Worm (Caenorhabditis elegans) whole organism, early embryonic: ENCODE results near the gene feh-1.

Experiments
- ama-1 ChIP-seq: fragments of 150-350 bp; optimal IDR thresholded peaks from 2 replicates; lab custom pipeline; 2014
- ceh-36 ChIP-seq: sonication (generic microtip); optimal IDR thresholded peaks from 2 replicates; lab custom pipeline; 2016; ENCODE audit warnings: missing genetic modification characterization, inconsistent platforms, missing compliant biosample characterization
- flt-1 ChIP-seq: fragments of 200-800 bp; sonication (Bioruptor generic); IDR thresholded peaks from 2 replicates; pipeline ENCODE4 v1.3.6; 2022; ENCODE audit warnings: missing genetic modification characterization, missing compliant biosample characterization
- hmbx-1 ChIP-seq: sonication (generic microtip); optimal IDR thresholded peaks from 2 replicates; lab custom pipeline; 2016; ENCODE audit warnings: mild to moderate bottlenecking, missing genetic modification characterization, missing compliant biosample characterization
- hnd-1 ChIP-seq: sonication (generic microtip); optimal IDR thresholded peaks from 2 replicates; lab custom pipeline; 2016; ENCODE audit warnings: missing genetic modification characterization, missing compliant biosample characterization
- scrt-1 ChIP-seq: fragments of 200-800 bp; sonication (Bioruptor generic); IDR thresholded peaks from 2 replicates; pipeline ENCODE4 v1.3.6; 2022; ENCODE audit warnings: missing genetic modification characterization, missing compliant biosample characterization

ce11 chrIII:2578993-2579392 is 29.3 kb downstream of the feh-1 start, which contains the start of gene Y71H2B.8:
- TF ChIP-seq hmbx-1 (tag; lab: Kevin White, UChicago): no peak
- TF ChIP-seq scrt-1 (GFP tag; lab: Robert Waterston, UW): no peak
- no peak for TF ChIP-seq hnd-1
- no peak for TF ChIP-seq ama-1 (lab: Kevin White, UChicago)
- no peak for TF ChIP-seq flt-1 (GFP tag; lab: Robert Waterston, UW)
- no peak for TF ChIP-seq ceh-36 (tag; lab: Kevin White, UChicago)
